Fruit fly (Drosophila melanogaster): Measurements from ENCODE around the gene CG14543.

The CG14543 gene

DNA sequence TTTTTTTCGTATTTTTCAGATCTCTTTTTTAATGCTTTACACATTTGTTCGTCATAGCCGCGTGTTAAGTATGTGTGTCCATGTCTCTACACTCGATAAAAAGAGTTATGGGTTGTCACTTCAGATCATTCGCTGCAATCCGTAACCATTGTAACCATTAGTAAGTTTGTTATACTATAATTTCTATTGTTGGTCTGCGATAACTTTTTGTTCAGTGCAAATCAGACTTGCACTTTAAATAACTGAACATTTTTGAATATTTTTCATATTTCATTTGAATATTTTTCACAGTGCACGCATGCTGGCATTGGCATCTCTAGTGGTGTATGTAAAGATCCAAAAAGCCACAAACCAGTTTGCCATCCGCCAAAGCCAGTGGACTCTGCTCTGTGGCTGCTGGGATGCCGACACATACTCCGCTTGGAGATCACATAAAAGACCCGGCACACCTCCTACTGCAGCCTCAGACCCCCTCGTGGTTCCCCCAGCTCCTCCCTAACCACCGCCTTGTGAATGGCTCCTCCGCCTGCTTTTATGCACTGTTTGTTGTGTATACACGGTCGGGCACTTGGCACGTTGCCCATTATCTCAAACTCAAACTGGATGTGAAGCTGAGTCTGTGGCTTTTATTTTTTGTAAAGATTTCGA lies 47.4 kb upstream of the CG14543 start (continued):
- TF ChIP-seq chinmo (GFP tag; IDR thresholded peaks at IDR 0.05; ENCODE audit: partially characterized antibody) = 0 out of 4 replicates have a peak, but pooled peaks have one; percentile 22
- peak; percentile 86 to 87 for TF ChIP-seq Pdp1 (GFP tag; optimal IDR thresholded peaks at IDR 0.05)
- TF ChIP-seq Med (GFP tag) = peak; percentile 98
- no peak for TF ChIP-seq sug (tag; optimal IDR thresholded peaks at IDR 0.05)
- no peak for TF ChIP-seq da (GFP tag; optimal IDR thresholded peaks at IDR 0.05)

dm6 chr3R:26009766-26010414 lies 46.5 kb upstream of the CG14543 start:
- TF ChIP-seq vvl (GFP tag; IDR thresholded peaks at IDR 0.05) (peak; percentile 24; the same call in 1 of the 2 replicates), HLH54F (GFP tag; optimal IDR thresholded peaks at IDR 0.05) (no peak), CG10366 (GFP tag; IDR thresholded peaks at IDR 0.05) (no peak), nerfin-1 (tag; optimal IDR thresholded peaks at IDR 0.05) (peak; percentile 89), insv (GFP tag; optimal IDR thresholded peaks at IDR 0.05) (no peak), Nf-YB (GFP tag; optimal IDR thresholded peaks at IDR 0.05) (no peak), CG6813 (GFP tag; optimal IDR thresholded peaks at IDR 0.05) (no peak), BtbVII (GFP tag; optimal IDR thresholded peaks at IDR 0.05) (no peak), sens (GFP tag) (peak; percentile 72), D (optimal IDR thresholded peaks at IDR 0.05) (peak; percentile 8), D (GFP tag; optimal IDR thresholded peaks at IDR 0.05) (no peak), CG12744 (GFP tag; optimal IDR thresholded peaks at IDR 0.05) (no peak), lov (optimal IDR thresholded peaks at IDR 0.05) (no peak), lov (GFP tag; IDR thresholded peaks at IDR 0.05) (0 out of 3 replicates have a peak, but pooled peaks have one; percentile 9), phol (tag; optimal IDR thresholded peaks at IDR 0.05) (no peak), CG7745 (tag; optimal IDR thresholded peaks at IDR 0.05) (peak; percentile 36), ara (GFP tag; IDR thresholded peaks at IDR 0.05) (no peak), CG31388 (GFP tag; optimal IDR thresholded peaks at IDR 0.05) (no peak), pros (GFP tag; optimal IDR thresholded peaks at IDR 0.05) (peak; percentile 93), CG10543 (GFP tag; optimal IDR thresholded peaks at IDR 0.05) (no peak), grn (GFP tag; optimal IDR thresholded peaks at IDR 0.05) (peak; percentile 8), H15 (GFP tag; IDR thresholded peaks at IDR 0.05) (no peak), HLHmδ (GFP tag; optimal IDR thresholded peaks at IDR 0.05) (peak; percentile 87), oc (tag; optimal IDR thresholded peaks at IDR 0.05) (peak; percentile 48), Blimp-1 (GFP tag; optimal IDR thresholded peaks at IDR 0.05) (peak; percentile 24), sqz (GFP tag; optimal IDR thresholded peaks at IDR 0.05) (no peak), twi (tag; optimal IDR thresholded peaks at IDR 0.05) (no peak), CG4328 (GFP tag; optimal IDR thresholded peaks at IDR 0.05) (no peak), gsb (GFP tag; IDR thresholded peaks at IDR 0.05) (no peak), kah (GFP tag; optimal IDR thresholded peaks at IDR 0.05) (no peak)

dm6 chr3R:26010628-26011027 lies 45.8 kb upstream of the CG14543 start:
- TF ChIP-seq bcd (GFP tag; optimal IDR thresholded peaks at IDR 0.05) (no peak), Neu2 (GFP tag; optimal IDR thresholded peaks at IDR 0.05; ENCODE audit: borderline replicate concordance) (no peak), CG16863 (GFP tag; optimal IDR thresholded peaks at IDR 0.05) (no peak), insv (GFP tag; optimal IDR thresholded peaks at IDR 0.05) (peak in 1 of 2 experiments; percentile 74), CG2116 (GFP tag; optimal IDR thresholded peaks at IDR 0.05) (no peak), Bteb2 (GFP tag; optimal IDR thresholded peaks at IDR 0.05) (no peak), Sin3A (optimal IDR thresholded peaks at IDR 0.05) (no peak), ind (GFP tag; optimal IDR thresholded peaks at IDR 0.05) (no peak), pros (GFP tag; optimal IDR thresholded peaks at IDR 0.05) (peak; percentile 80), sob (GFP tag; IDR thresholded peaks at IDR 0.05) (no peak), CG6854 (GFP tag; optimal IDR thresholded peaks at IDR 0.05) (no peak), cad (GFP tag; optimal IDR thresholded peaks at IDR 0.05) (peak; percentile 37), gt (GFP tag; IDR thresholded peaks at IDR 0.05) (no peak), CG8281 (tag; optimal IDR thresholded peaks at IDR 0.05) (no peak), al (GFP tag; IDR thresholded peaks at IDR 0.05) (no peak), kni (GFP tag; optimal IDR thresholded peaks at IDR 0.05) (peak; percentile 91)
